Fruit fly (Drosophila melanogaster): ENCODE results near the gene CG42613.

- TF ChIP-seq br (GFP tag; optimal IDR thresholded peaks at IDR 0.05) (no peak), sage (GFP tag; optimal IDR thresholded peaks at IDR 0.05) (no peak), tai (GFP tag; optimal IDR thresholded peaks at IDR 0.05) (no peak), h (GFP tag; optimal IDR thresholded peaks at IDR 0.05) (no peak)
These were observed 81.9 kb downstream of the CG42613 start for dm6 chr3R:19010923-19011322.

Measured in whole organism, wandering third instar larva.